Worm (Caenorhabditis elegans): ENCODE data around the gene mct-5.

- TF ChIP-seq mdl-1 (tag; optimal IDR thresholded peaks at IDR 0.05) (no peak), nhr-237 (tag; optimal IDR thresholded peaks at IDR 0.05) (no peak), pha-4 (tag; optimal IDR thresholded peaks at IDR 0.05) (no peak), fkh-10 (GFP tag; optimal IDR thresholded peaks at IDR 0.05) (no peak), ceh-28 (tag; optimal IDR thresholded peaks at IDR 0.05) (no peak), unc-39 (tag; optimal IDR thresholded peaks at IDR 0.05) (no peak), nhr-11 (tag; optimal IDR thresholded peaks at IDR 0.05) (no peak), snpc-4 (tag; optimal IDR thresholded peaks at IDR 0.05) (no peak), ZK546.5 (tag; optimal IDR thresholded peaks at IDR 0.05) (no peak), lin-39 (tag; optimal IDR thresholded peaks at IDR 0.05) (no peak), ztf-11 (tag; optimal IDR thresholded peaks at IDR 0.05) (no peak), skn-1 (tag; optimal IDR thresholded peaks at IDR 0.05) (no peak), ceh-16 (tag; optimal IDR thresholded peaks at IDR 0.05) (no peak), ztf-4 (tag; optimal IDR thresholded peaks at IDR 0.05) (no peak)
Measured at ce11 chrII:7119525-7119924, 21.1 kb upstream of the mct-5 start.
